Worm (Caenorhabditis elegans): ENCODE data around the gene ndub-3.

- TF ChIP-seq tbx-11 (GFP tag; IDR thresholded peaks at IDR 0.05): no peak
- no peak for TF ChIP-seq aly-1 (tag; optimal IDR thresholded peaks at IDR 0.05)
- no peak for TF ChIP-seq ama-1 (optimal IDR thresholded peaks at IDR 0.05)
- TF ChIP-seq F13C5.2 (tag; optimal IDR thresholded peaks at IDR 0.05): no peak
- no peak for TF ChIP-seq scrt-1 (GFP tag; IDR thresholded peaks at IDR 0.05)
- TF ChIP-seq hnd-1 (tag; optimal IDR thresholded peaks at IDR 0.05): no peak
- no peak for TF ChIP-seq flt-1 (GFP tag; IDR thresholded peaks at IDR 0.05)
Measured at ce11 chrII:8926451-8926850, 38.2 kb downstream of the ndub-3 start, which contains the start of gene B0457.2.

Measured in whole organism, early embryonic.